Fruit fly (Drosophila melanogaster): Measurements from ENCODE around the gene Kdm3.

DNA sequence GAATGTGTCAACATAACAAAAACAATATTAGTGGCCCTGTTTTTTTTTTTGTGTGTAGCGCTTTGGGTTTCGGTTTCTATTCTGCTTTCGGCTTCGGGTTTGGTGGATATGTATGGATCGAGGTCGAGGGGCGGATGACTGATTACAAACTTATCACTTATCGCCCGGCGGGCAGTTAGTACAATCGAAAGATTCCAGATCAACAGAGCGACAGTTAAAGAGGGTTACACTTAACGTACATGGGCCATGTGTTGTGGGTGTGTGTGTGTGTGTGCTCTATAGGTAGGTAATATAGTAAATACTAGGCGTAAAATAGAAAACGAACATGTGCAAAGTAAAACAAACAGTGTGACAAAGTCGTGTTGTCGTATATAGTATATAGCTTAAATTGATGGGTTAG lies 33.0 kb downstream of the Kdm3 start:
- TF ChIP-seq psq (optimal IDR thresholded peaks at IDR 0.05), result no peak
- no peak for TF ChIP-seq insv (optimal IDR thresholded peaks at IDR 0.05)
- no peak for TF ChIP-seq Sin3A (optimal IDR thresholded peaks at IDR 0.05)
- TF ChIP-seq h (optimal IDR thresholded peaks at IDR 0.05), result no peak
- TF ChIP-seq ttk (optimal IDR thresholded peaks at IDR 0.05), result no peak
